Worm (Caenorhabditis elegans) whole organism, late embryonic: ENCODE data around the gene fah-1.

ENCODE experiments used
- F13H6.1 ChIP-seq: sonication (generic microtip); optimal IDR thresholded peaks from 2 replicates; lab custom pipeline; 2016; ENCODE audit warnings: missing genetic modification characterization, missing compliant biosample characterization
- K02D7.2 ChIP-seq: sonication (generic microtip); optimal IDR thresholded peaks from 2 replicates; lab custom pipeline; 2017; ENCODE audit warnings: mild to moderate bottlenecking, missing genetic modification characterization, missing compliant biosample characterization
- K09A11.1 ChIP-seq: sonication (generic microtip); optimal IDR thresholded peaks from 2 replicates; lab custom pipeline; 2017; ENCODE audit warnings: antibody characterized with exemption, mild to moderate bottlenecking, missing genetic modification characterization, missing compliant biosample characterization; ENCODE audit not compliant: insufficient read depth
- Y22D7AL.16 ChIP-seq: sonication (generic microtip); optimal IDR thresholded peaks from 2 replicates; lab custom pipeline; 2016; ENCODE audit warnings: missing genetic modification characterization, missing compliant biosample characterization
- ahr-1 ChIP-seq: sonication (generic microtip); optimal IDR thresholded peaks from 2 replicates; lab custom pipeline; 2016; ENCODE audit warnings: missing genetic modification characterization, missing compliant biosample characterization
- ceh-14 ChIP-seq: sonication (generic microtip); optimal IDR thresholded peaks from 2 replicates; lab custom pipeline; 2016; ENCODE audit warnings: missing genotype, missing genetic modification characterization, missing compliant biosample characterization
- ceh-18 ChIP-seq: sonication (generic microtip); optimal IDR thresholded peaks from 2 replicates; lab custom pipeline; 2016; ENCODE audit warnings: missing genetic modification characterization, missing compliant biosample characterization
- ceh-19 ChIP-seq: fragments of 200-800 bp; sonication (Bioruptor generic); optimal IDR thresholded peaks from 2 replicates; lab custom pipeline; 2018; ENCODE audit warnings: mild to moderate bottlenecking, missing genetic modification characterization, missing compliant biosample characterization
- ceh-2 ChIP-seq: sonication (generic microtip); optimal IDR thresholded peaks from 2 replicates; lab custom pipeline; 2016; ENCODE audit warnings: missing genotype, missing genetic modification characterization, missing compliant biosample characterization
- ceh-24 ChIP-seq: sonication (generic microtip); optimal IDR thresholded peaks from 2 replicates; lab custom pipeline; 2016; ENCODE audit warnings: mild to moderate bottlenecking, missing genetic modification characterization, missing compliant biosample characterization
- ceh-34 ChIP-seq: sonication (generic microtip); optimal IDR thresholded peaks from 2 replicates; lab custom pipeline; 2016; ENCODE audit warnings: mild to moderate bottlenecking, missing genetic modification characterization, missing compliant biosample characterization
- ceh-48 ChIP-seq: sonication (generic microtip); optimal IDR thresholded peaks from 2 replicates; lab custom pipeline; 2016; ENCODE audit warnings: missing genetic modification characterization, inconsistent platforms, missing compliant biosample characterization
- ceh-6 ChIP-seq: fragments of 200-800 bp; sonication (Bioruptor generic); optimal IDR thresholded peaks from 2 replicates; lab custom pipeline; 2018; ENCODE audit warnings: mild to moderate bottlenecking, missing genetic modification characterization, missing compliant biosample characterization
- che-1 ChIP-seq: sonication (generic microtip); optimal IDR thresholded peaks from 2 replicates; lab custom pipeline; 2016; ENCODE audit warnings: mild to moderate bottlenecking, missing genetic modification characterization, missing compliant biosample characterization
- ets-4 ChIP-seq: sonication (generic microtip); optimal IDR thresholded peaks from 2 replicates; lab custom pipeline; 2016; ENCODE audit warnings: missing genetic modification characterization, missing compliant biosample characterization
- eyg-1 ChIP-seq: sonication (generic microtip); optimal IDR thresholded peaks from 2 replicates; lab custom pipeline; 2016; ENCODE audit warnings: missing genotype, missing genetic modification characterization, missing compliant biosample characterization
- fax-1 ChIP-seq: sonication (generic microtip); optimal IDR thresholded peaks from 2 replicates; lab custom pipeline; 2016; ENCODE audit warnings: missing genotype, missing genetic modification characterization, missing compliant biosample characterization
- fkh-6 ChIP-seq: sonication (generic microtip); optimal IDR thresholded peaks from 2 replicates; lab custom pipeline; 2016; ENCODE audit warnings: missing genetic modification characterization, missing compliant biosample characterization
- gmeb-2 ChIP-seq: sonication (generic microtip); optimal IDR thresholded peaks from 2 replicates; lab custom pipeline; 2016; ENCODE audit warnings: missing genetic modification characterization, inconsistent platforms, missing compliant biosample characterization
- hlh-6 ChIP-seq: sonication (generic microtip); optimal IDR thresholded peaks from 2 replicates; lab custom pipeline; 2016; ENCODE audit warnings: missing genotype, missing genetic modification characterization, missing compliant biosample characterization
- hlh-8 ChIP-seq: sonication (generic microtip); optimal IDR thresholded peaks from 2 replicates; lab custom pipeline; 2016; ENCODE audit warnings: missing genotype, missing genetic modification characterization, missing compliant biosample characterization
- lim-6 ChIP-seq: sonication (generic microtip); optimal IDR thresholded peaks from 2 replicates; lab custom pipeline; 2016; ENCODE audit warnings: missing genetic modification characterization, missing compliant biosample characterization
- lin-11 ChIP-seq: fragments of 200-800 bp; sonication (Bioruptor generic); optimal IDR thresholded peaks from 2 replicates; lab custom pipeline; 2018; ENCODE audit warnings: mild to moderate bottlenecking, missing genetic modification characterization, missing compliant biosample characterization
- madf-2 ChIP-seq: sonication (generic microtip); optimal IDR thresholded peaks from 2 replicates; lab custom pipeline; 2017; ENCODE audit warnings: missing genetic modification characterization, missing compliant biosample characterization
- mec-3 ChIP-seq: sonication (generic microtip); optimal IDR thresholded peaks from 2 replicates; lab custom pipeline; 2016; ENCODE audit warnings: borderline replicate concordance, missing genetic modification characterization, missing compliant biosample characterization
- nfya-1 ChIP-seq: sonication (generic microtip); optimal IDR thresholded peaks from 2 replicates; lab custom pipeline; 2017; ENCODE audit warnings: missing genetic modification characterization, mild to moderate bottlenecking, missing compliant biosample characterization, antibody characterized with exemption, moderate library complexity
- nhr-11 ChIP-seq: fragments of 150-350 bp; optimal IDR thresholded peaks from 2 replicates; lab custom pipeline; 2014; ENCODE audit warnings: missing biosample characterization, missing genetic modification characterization
- odd-2 ChIP-seq: sonication (generic microtip); optimal IDR thresholded peaks from 2 replicates; lab custom pipeline; 2017; ENCODE audit warnings: antibody characterized with exemption, mild to moderate bottlenecking, missing genetic modification characterization, missing compliant biosample characterization
- pag-3 ChIP-seq: sonication (generic microtip); optimal IDR thresholded peaks from 2 replicates; lab custom pipeline; 2016; ENCODE audit warnings: missing compliant biosample characterization, missing genetic modification characterization, borderline replicate concordance
- pat-9 ChIP-seq: fragments of 200-800 bp; sonication (Bioruptor generic); optimal IDR thresholded peaks from 2 replicates; lab custom pipeline; 2018; ENCODE audit warnings: mild to moderate bottlenecking, missing genetic modification characterization, moderate library complexity, missing compliant biosample characterization
- pax-1 ChIP-seq: fragments of 150-350 bp; optimal IDR thresholded peaks from 2 replicates; lab custom pipeline; 2014; ENCODE audit warnings: missing biosample characterization, missing genetic modification characterization
- pqm-1 ChIP-seq: sonication (generic microtip); optimal IDR thresholded peaks from 2 replicates; lab custom pipeline; 2016; ENCODE audit warnings: missing genetic modification characterization, missing compliant biosample characterization
- rnt-1 ChIP-seq: sonication (generic microtip); optimal IDR thresholded peaks from 2 replicates; lab custom pipeline; 2016; ENCODE audit warnings: missing genetic modification characterization, missing compliant biosample characterization
- syd-9 ChIP-seq: sonication (generic microtip); optimal IDR thresholded peaks from 2 replicates; lab custom pipeline; 2016; ENCODE audit warnings: mild to moderate bottlenecking, missing genetic modification characterization, moderate library complexity, missing compliant biosample characterization
- tbx-2 ChIP-seq: sonication (generic microtip); optimal IDR thresholded peaks from 2 replicates; lab custom pipeline; 2016; ENCODE audit warnings: missing genetic modification characterization, missing compliant biosample characterization
- tbx-7 ChIP-seq: sonication (generic microtip); optimal IDR thresholded peaks from 2 replicates; lab custom pipeline; 2016; ENCODE audit warnings: missing genotype, missing genetic modification characterization, missing compliant biosample characterization
- ttx-3 ChIP-seq: sonication (generic microtip); optimal IDR thresholded peaks from 2 replicates; lab custom pipeline; 2016; ENCODE audit warnings: missing genetic modification reagents, missing genetic modification characterization, missing compliant biosample characterization
- unc-3 ChIP-seq, 2 experiments: fragments of 200-800 bp in 1 of 2; sonication (Bioruptor generic) in 1 of 2; sonication (generic microtip) in 1 of 2; conservative IDR thresholded peaks in 1 of 2; optimal IDR thresholded peaks in 1 of 2; 2 replicates each; pipeline versions ENCODE4 v1.3.6 to Lab custom; 2016 to 2022; ENCODE audit warnings: missing compliant biosample characterization in 2 of 2, missing genetic modification characterization in 2 of 2, missing genetic modification reagents in 1 of 2
- unc-42 ChIP-seq: sonication (generic microtip); optimal IDR thresholded peaks from 2 replicates; lab custom pipeline; 2016; ENCODE audit warnings: missing genotype, missing genetic modification characterization, missing compliant biosample characterization
- unc-86 ChIP-seq: sonication (generic microtip); optimal IDR thresholded peaks from 2 replicates; lab custom pipeline; 2016; ENCODE audit warnings: missing genetic modification characterization, missing compliant biosample characterization
- zip-5 ChIP-seq: sonication (generic microtip); optimal IDR thresholded peaks from 2 replicates; lab custom pipeline; 2016; ENCODE audit warnings: missing genetic modification characterization, missing compliant biosample characterization

Gene fah-1

ce11 chrX:6419113-6419512 lies 29.6 kb downstream of the fah-1 start:
- TF ChIP-seq pqm-1 (tag; lab: Kevin White, UChicago) (no peak), ceh-19 (no peak), unc-42 (tag; lab: Kevin White, UChicago) (peak; percentile 81), lin-11 (no peak)
- TF ChIP-seq, all 69 proteins: peak for 1

ce11 chrX:6416357-6417087 lies 32.2 kb downstream of the fah-1 start, which contains the start of gene T22E5.6:
Gene T22E5.6 (minus strand): TSS chrX:6416407.
- no peak for TF ChIP-seq ttx-3 (tag; lab: Kevin White, UChicago)
- TF ChIP-seq ceh-2 (tag; lab: Kevin White, UChicago), result no peak
- no peak for TF ChIP-seq pat-9 (tag; lab: Kevin White, UChicago)
- no peak for TF ChIP-seq syd-9 (tag; lab: Kevin White, UChicago)
- TF ChIP-seq mec-3 (tag; lab: Kevin White, UChicago), result no peak
- no peak for TF ChIP-seq ceh-19
- no peak for TF ChIP-seq pag-3 (tag; lab: Kevin White, UChicago)
- TF ChIP-seq, all 69 proteins: peak for 0

ce11 chrX:6413583-6413982 lies 35.1 kb downstream of the fah-1 start:
- TF ChIP-seq ceh-48 (no peak), syd-9 (tag; lab: Kevin White, UChicago) (no peak), odd-2 (tag; lab: Kevin White, UChicago) (no peak), K09A11.1 (tag; lab: Kevin White, UChicago) (no peak), unc-3 (GFP tag; conservative IDR thresholded peaks at IDR 0.05; lab: Robert Waterston, UW) (no peak), unc-3 (tag; optimal IDR thresholded peaks at IDR 0.05; lab: Kevin White, UChicago) (no peak), ceh-19 (no peak), K02D7.2 (no peak), tbx-2 (tag; lab: Kevin White, UChicago) (no peak), eyg-1 (tag; lab: Kevin White, UChicago) (no peak), tbx-7 (tag; lab: Kevin White, UChicago) (no peak)

ce11 chrX:6412575-6412974 lies 36.1 kb downstream of the fah-1 start, which contains the start of gene T22E5.1:
Gene T22E5.1 (plus strand): TSS chrX:6412875.
- TF ChIP-seq K02D7.2 (no peak), pax-1 (tag; lab: Kevin White, UChicago) (no peak), zip-5 (no peak), gmeb-2 (tag; lab: Kevin White, UChicago) (no peak), ttx-3 (tag; lab: Kevin White, UChicago) (no peak), che-1 (tag; lab: Kevin White, UChicago) (no peak), ahr-1 (tag; lab: Kevin White, UChicago) (no peak), hlh-8 (tag; lab: Kevin White, UChicago) (no peak), nfya-1 (tag; lab: Kevin White, UChicago) (no peak), ceh-18 (tag; lab: Kevin White, UChicago) (no peak), Y22D7AL.16 (no peak), fkh-6 (no peak), ets-4 (no peak), unc-86 (tag; lab: Kevin White, UChicago) (no peak), fax-1 (tag; lab: Kevin White, UChicago) (no peak)

- TF ChIP-seq rnt-1 (tag; lab: Kevin White, UChicago) (peak; percentile 43), F13H6.1 (tag; lab: Kevin White, UChicago) (peak; percentile 15), nhr-11 (tag; lab: Kevin White, UChicago) (no peak), ceh-34 (tag; lab: Kevin White, UChicago) (peak; percentile 74), ceh-14 (tag; lab: Kevin White, UChicago) (peak; percentile 24), ceh-6 (GFP tag; lab: Kevin White, UChicago) (no peak), nfya-1 (tag; lab: Kevin White, UChicago) (peak; percentile 19), lim-6 (tag; lab: Kevin White, UChicago) (no peak), ceh-18 (tag; lab: Kevin White, UChicago) (peak; percentile 89), hlh-6 (tag; lab: Kevin White, UChicago) (no peak), hlh-8 (tag; lab: Kevin White, UChicago) (peak; percentile 45), syd-9 (tag; lab: Kevin White, UChicago) (peak; percentile 32), ceh-24 (no peak), pat-9 (tag; lab: Kevin White, UChicago) (peak; percentile 45), ceh-48 (no peak), madf-2 (tag; lab: Kevin White, UChicago) (no peak)
Measured at ce11 chrX:6410177-6410765, 38.4 kb downstream of the fah-1 start, which contains the start of gene mup-2. Gene mup-2 (minus strand): TSS chrX:6410227.
